Fruit fly (Drosophila melanogaster): ENCODE measurements around the gene GILT1.
A peak's percentile ranks its signal among the peaks of the same experiment; 100 is the strongest.

The GILT1 gene

DNA sequence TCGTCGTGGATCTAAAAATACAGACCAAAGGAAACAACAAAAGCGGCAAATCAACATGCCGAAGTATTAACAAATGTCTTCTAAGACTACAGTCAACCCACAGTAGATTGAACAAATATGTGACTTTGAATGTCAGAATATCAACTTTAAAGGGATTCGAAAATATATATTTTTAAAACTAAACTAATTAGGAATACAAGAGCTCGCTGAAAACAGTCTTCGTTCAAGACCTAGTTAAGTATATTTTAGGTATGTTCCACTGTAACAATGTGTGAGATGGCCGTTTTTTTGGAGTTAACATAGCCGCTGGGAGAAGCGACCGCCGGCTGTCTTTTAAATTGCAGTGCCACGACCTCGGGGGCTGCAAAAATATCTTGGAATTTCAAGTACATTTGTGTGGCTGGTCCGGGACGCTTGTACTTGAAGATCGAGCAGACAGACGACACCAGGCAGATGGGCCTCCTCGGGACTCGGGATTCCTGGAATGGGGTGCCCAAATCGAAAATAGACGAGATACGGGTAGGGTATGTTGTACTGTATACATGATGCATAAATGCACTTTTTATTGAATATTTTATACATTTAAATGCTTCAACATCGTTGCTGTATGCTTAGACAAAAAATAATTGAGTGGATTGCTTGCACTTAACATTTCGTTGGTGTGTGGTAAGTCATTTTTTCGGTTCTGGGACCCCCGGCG, 26.8 kb upstream of the GILT1 start (continued):
- TF ChIP-seq CG16779 (tag; optimal IDR thresholded peaks at IDR 0.05) (peak; percentile 51), CG3032 (tag; optimal IDR thresholded peaks at IDR 0.05) (peak; percentile 50), fd59A (GFP tag; optimal IDR thresholded peaks at IDR 0.05) (peak; percentile 20), pdm3 (GFP tag; optimal IDR thresholded peaks at IDR 0.05) (peak; percentile 77), Hr39 (GFP tag; optimal IDR thresholded peaks at IDR 0.05) (peak; percentile 72), lz (GFP tag; optimal IDR thresholded peaks at IDR 0.05) (peak; percentile 53), CG10631 (GFP tag; optimal IDR thresholded peaks at IDR 0.05) (peak; percentile 73), Eip78C (GFP tag) (peak; percentile 87), esn (GFP tag; optimal IDR thresholded peaks at IDR 0.05) (peak; percentile 56), topi (GFP tag; optimal IDR thresholded peaks at IDR 0.05) (peak; percentile 61), salr (GFP tag; optimal IDR thresholded peaks at IDR 0.05) (peak; percentile 18 to 54), CG6854 (GFP tag; optimal IDR thresholded peaks at IDR 0.05) (no peak), Lpt (GFP tag; optimal IDR thresholded peaks at IDR 0.05) (peak; percentile 79), CG6792 (GFP tag; optimal IDR thresholded peaks at IDR 0.05) (peak; percentile 49), fd85E (GFP tag; optimal IDR thresholded peaks at IDR 0.05) (peak; percentile 5)

DNA sequence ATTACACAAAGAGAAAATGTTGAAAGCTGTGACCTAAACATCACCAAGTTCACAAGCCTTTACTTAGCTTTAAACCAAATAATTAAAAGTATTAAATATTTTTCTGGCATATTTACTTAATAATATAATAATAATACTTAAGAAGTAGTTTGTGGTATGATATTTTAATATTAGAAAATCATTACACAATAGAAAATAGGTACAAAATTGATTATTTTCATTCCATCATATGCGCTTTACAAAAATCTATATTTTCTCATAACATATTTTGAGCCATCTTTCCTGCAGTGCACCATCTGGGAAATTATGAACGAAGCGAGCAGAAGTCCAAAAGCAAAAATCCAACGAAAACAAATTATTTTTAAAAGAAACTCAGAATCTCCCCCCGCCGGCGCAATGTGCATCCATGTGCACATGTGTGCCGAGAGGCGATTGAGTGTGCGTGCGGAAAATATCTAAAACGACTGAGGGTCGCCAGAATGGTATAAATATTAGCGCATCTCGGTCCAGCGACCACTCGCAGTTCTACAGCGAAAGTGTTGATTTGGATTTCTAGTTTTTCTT, 23.9 kb upstream of the GILT1 start, which contains the start of gene Act87E:
Gene Act87E (plus strand): TSS at position 514 of the 564 bp plus-strand sequence.
- TF ChIP-seq salr (GFP tag; optimal IDR thresholded peaks at IDR 0.05) (peak in 1 of 2 experiments; percentile 46), Met (GFP tag; optimal IDR thresholded peaks at IDR 0.05) (no peak), Ets96B (tag; optimal IDR thresholded peaks at IDR 0.05) (no peak), cyc (GFP tag; optimal IDR thresholded peaks at IDR 0.05) (no peak), lz (GFP tag; optimal IDR thresholded peaks at IDR 0.05) (no peak), Sox15 (GFP tag; optimal IDR thresholded peaks at IDR 0.05) (no peak), Smox (GFP tag; optimal IDR thresholded peaks at IDR 0.05) (no peak), CG10669 (GFP tag; optimal IDR thresholded peaks at IDR 0.05) (peak; percentile 33), Hr4 (GFP tag; optimal IDR thresholded peaks at IDR 0.05) (no peak), fd85E (GFP tag; optimal IDR thresholded peaks at IDR 0.05) (no peak), svp (GFP tag) (peak; percentile 11), fkh (GFP tag; optimal IDR thresholded peaks at IDR 0.05) (no peak), CG32006 (GFP tag; optimal IDR thresholded peaks at IDR 0.05) (peak; percentile 67), Blimp-1 (GFP tag; optimal IDR thresholded peaks at IDR 0.05) (no peak), CG11762 (GFP tag; optimal IDR thresholded peaks at IDR 0.05; ENCODE audit: insufficient read depth) (no peak), dac (GFP tag; optimal IDR thresholded peaks at IDR 0.05) (no peak), esn (GFP tag; optimal IDR thresholded peaks at IDR 0.05) (no peak), vri (GFP tag; optimal IDR thresholded peaks at IDR 0.05) (no peak), CG11902 (GFP tag; optimal IDR thresholded peaks at IDR 0.05) (no peak), CG16779 (tag; optimal IDR thresholded peaks at IDR 0.05) (no peak), topi (GFP tag; optimal IDR thresholded peaks at IDR 0.05) (no peak), CG10631 (GFP tag; optimal IDR thresholded peaks at IDR 0.05) (peak; percentile 58), Gug (GFP tag; IDR thresholded peaks at IDR 0.05) (no peak), CG8319 (GFP tag; optimal IDR thresholded peaks at IDR 0.05) (no peak), CG6808 (GFP tag; optimal IDR thresholded peaks at IDR 0.05) (peak; percentile 54), CG6276 (GFP tag; optimal IDR thresholded peaks at IDR 0.05) (peak; percentile 28), acj6 (GFP tag; optimal IDR thresholded peaks at IDR 0.05) (peak; percentile 13), CG3032 (tag; optimal IDR thresholded peaks at IDR 0.05) (peak; percentile 49), CG7368 (GFP tag; optimal IDR thresholded peaks at IDR 0.05) (no peak), CG6792 (GFP tag; optimal IDR thresholded peaks at IDR 0.05) (no peak), CG11294 (GFP tag; IDR thresholded peaks at IDR 0.05) (no peak), Sox14 (GFP tag; optimal IDR thresholded peaks at IDR 0.05) (no peak), fd59A (GFP tag; optimal IDR thresholded peaks at IDR 0.05) (no peak), spab (GFP tag; optimal IDR thresholded peaks at IDR 0.05) (peak; percentile 36), Sox102F (GFP tag; optimal IDR thresholded peaks at IDR 0.05) (no peak), achi (GFP tag; optimal IDR thresholded peaks at IDR 0.05) (peak; percentile 19), CG34406 (GFP tag; optimal IDR thresholded peaks at IDR 0.05) (peak; percentile 18), net (GFP tag; optimal IDR thresholded peaks at IDR 0.05) (peak; percentile 37), CG6163 (GFP tag; IDR thresholded peaks at IDR 0.05) (no peak), dsx (GFP tag; optimal IDR thresholded peaks at IDR 0.05; ENCODE audit: poor library complexity, severe bottlenecking) (peak; percentile 23), Eip75B (GFP tag; optimal IDR thresholded peaks at IDR 0.05) (no peak), Hr39 (GFP tag; optimal IDR thresholded peaks at IDR 0.05) (no peak), CG8632 (GFP tag; optimal IDR thresholded peaks at IDR 0.05) (peak; percentile 21)

Data from whole organism, prepupa.